Fruit fly (Drosophila melanogaster) whole organism, embryonic: ENCODE data around the gene Naa80.
A peak's percentile ranks its signal among the peaks of the same experiment; 100 is the strongest.

Experiments
- Antp ChIP-seq: fragments of 200-800 bp; sonication (Bioruptor generic); optimal IDR thresholded peaks from 3 replicates; lab custom pipeline; 2016; ENCODE audit warnings: missing biosample characterization, missing genetic modification characterization
- CG10979 ChIP-seq: fragments of 200-800 bp; sonication (Bioruptor generic); optimal IDR thresholded peaks from 2 replicates; lab custom pipeline; 2018; ENCODE audit warnings: missing biosample characterization, mild to moderate bottlenecking, missing genetic modification characterization, moderate library complexity
- CG11398 ChIP-seq: fragments of 200-800 bp; sonication (Bioruptor generic); optimal IDR thresholded peaks from 2 replicates; lab custom pipeline; 2016; ENCODE audit warnings: missing biosample characterization, missing genetic modification characterization
- CG11695 ChIP-seq: fragments of 200-800 bp; sonication (Bioruptor generic); IDR thresholded peaks from 3 replicates; pipeline ENCODE4 v1.3.6; 2022; ENCODE audit warnings: missing biosample characterization, missing genetic modification characterization
- CG13296 ChIP-seq: fragments of 200-800 bp; sonication (Bioruptor generic); optimal IDR thresholded peaks from 3 replicates; lab custom pipeline; 2018; ENCODE audit warnings: missing biosample characterization, mild to moderate bottlenecking, missing genetic modification characterization
- CG13624 ChIP-seq: fragments of 200-800 bp; sonication (Bioruptor generic); optimal IDR thresholded peaks from 2 replicates; lab custom pipeline; 2016; ENCODE audit warnings: missing biosample characterization, missing genetic modification characterization
- CG14050 ChIP-seq: fragments of 200-800 bp; sonication (Bioruptor generic); IDR thresholded peaks from 3 replicates; pipeline ENCODE4 v1.3.6; 2022; ENCODE audit warnings: missing biosample characterization, missing genetic modification characterization
- CG14710 ChIP-seq: fragments of 200-800 bp; sonication (Bioruptor generic); optimal IDR thresholded peaks from 3 replicates; lab custom pipeline; 2019; ENCODE audit warnings: missing biosample characterization, mild to moderate bottlenecking, missing genetic modification characterization, moderate library complexity
- CG14860 ChIP-seq: fragments of 200-800 bp; sonication (Bioruptor generic); IDR thresholded peaks from 3 replicates; pipeline ENCODE4 v1.3.6; 2022; ENCODE audit warnings: missing biosample characterization, missing genetic modification characterization; ENCODE audit not compliant: partially characterized antibody
- CG15011 ChIP-seq: fragments of 200-800 bp; sonication (Bioruptor generic); optimal IDR thresholded peaks from 3 replicates; lab custom pipeline; 2018; ENCODE audit warnings: missing biosample characterization, mild to moderate bottlenecking, missing genetic modification characterization
- CG15269 ChIP-seq: fragments of 200-800 bp; sonication (Bioruptor generic); optimal IDR thresholded peaks from 2 replicates; lab custom pipeline; 2018; ENCODE audit warnings: missing biosample characterization, mild to moderate bottlenecking, missing genetic modification characterization, moderate library complexity
- CG15696 ChIP-seq: fragments of 200-800 bp; sonication (Bioruptor generic); optimal IDR thresholded peaks from 2 replicates; lab custom pipeline; 2019; ENCODE audit warnings: missing biosample characterization, mild to moderate bottlenecking, missing genetic modification characterization, moderate library complexity
- CG1603 ChIP-seq: fragments of 200-800 bp; sonication (Bioruptor generic); optimal IDR thresholded peaks from 2 replicates; lab custom pipeline; 2019; ENCODE audit warnings: missing biosample characterization, mild to moderate bottlenecking, missing genetic modification characterization, moderate library complexity
- CG16813 ChIP-seq: fragments of 200-800 bp; sonication (Bioruptor generic); IDR thresholded peaks from 3 replicates; pipeline ENCODE4 v1.3.6; 2022; ENCODE audit warnings: missing biosample characterization, missing genetic modification characterization; ENCODE audit not compliant: partially characterized antibody
- CG1792 ChIP-seq: fragments of 200-800 bp; sonication (Bioruptor generic); optimal IDR thresholded peaks from 2 replicates; lab custom pipeline; 2016; ENCODE audit warnings: missing biosample characterization, missing genetic modification characterization
- CG18011 ChIP-seq: fragments of 200-800 bp; sonication (Bioruptor generic); optimal IDR thresholded peaks from 2 replicates; lab custom pipeline; 2017; ENCODE audit warnings: missing biosample characterization, missing genetic modification characterization, mild to moderate bottlenecking, moderate library complexity, missing genotype
- CG2120 ChIP-seq: fragments of 200-800 bp; sonication (Bioruptor generic); optimal IDR thresholded peaks from 3 replicates; lab custom pipeline; 2016; ENCODE audit warnings: missing biosample characterization, missing genetic modification characterization
- CG2875 ChIP-seq: fragments of 200-800 bp; sonication (Bioruptor generic); optimal IDR thresholded peaks from 2 replicates; lab custom pipeline; 2017; ENCODE audit warnings: missing biosample characterization, mild to moderate bottlenecking, missing genetic modification characterization, missing genetic modification reagents
- CG31224 ChIP-seq: fragments of 200-800 bp; sonication (Bioruptor generic); IDR thresholded peaks from 2 replicates; pipeline ENCODE4 v1.3.6; 2022; ENCODE audit warnings: missing biosample characterization, missing genetic modification characterization
- CG3847 ChIP-seq: fragments of 200-800 bp; sonication (Bioruptor generic); IDR thresholded peaks from 2 replicates; pipeline ENCODE4 v1.3.6; 2022; ENCODE audit warnings: missing biosample characterization, missing genetic modification characterization
- CG7786 ChIP-seq: fragments of 200-800 bp; sonication (Bioruptor generic); optimal IDR thresholded peaks from 2 replicates; lab custom pipeline; 2016; ENCODE audit warnings: missing biosample characterization, missing genetic modification characterization
- CG8388 ChIP-seq: fragments of 200-800 bp; sonication (Bioruptor generic); optimal IDR thresholded peaks from 2 replicates; lab custom pipeline; 2019; ENCODE audit warnings: missing biosample characterization, mild to moderate bottlenecking, missing genetic modification characterization, moderate library complexity
- CG8944 ChIP-seq: fragments of 200-800 bp; sonication (Bioruptor generic); optimal IDR thresholded peaks from 3 replicates; lab custom pipeline; 2016; ENCODE audit warnings: missing biosample characterization, missing genetic modification characterization
- CG9932 ChIP-seq: fragments of 200-800 bp; sonication (Bioruptor generic); IDR thresholded peaks from 2 replicates; pipeline ENCODE4 v1.3.6; 2022; ENCODE audit warnings: missing biosample characterization, missing genetic modification characterization
- CHES-1-like ChIP-seq: fragments of 200-800 bp; sonication (Bioruptor generic); optimal IDR thresholded peaks from 2 replicates; lab custom pipeline; 2016; ENCODE audit warnings: missing biosample characterization, missing genetic modification characterization
- Fer1 ChIP-seq: fragments of 200-800 bp; sonication (Bioruptor generic); optimal IDR thresholded peaks from 2 replicates; lab custom pipeline; 2017; ENCODE audit warnings: missing biosample characterization, mild to moderate bottlenecking, missing genetic modification characterization
- Gug ChIP-seq: fragments of 200-800 bp; sonication (Bioruptor generic); IDR thresholded peaks from 4 replicates; pipeline ENCODE4 v1.3.6; 2022; ENCODE audit warnings: missing biosample characterization, missing genetic modification characterization
- HHEX ChIP-seq: fragments of 200-800 bp; sonication (Bioruptor generic); optimal IDR thresholded peaks from 3 replicates; lab custom pipeline; 2017; ENCODE audit warnings: missing biosample characterization, mild to moderate bottlenecking, missing genetic modification characterization, missing genetic modification reagents
- Hey ChIP-seq: fragments of 200-800 bp; sonication (Bioruptor generic); optimal IDR thresholded peaks from 3 replicates; lab custom pipeline; 2018; ENCODE audit warnings: missing biosample characterization, mild to moderate bottlenecking, missing genetic modification characterization
- Hr78 ChIP-seq, 2 experiments: fragments of 200-800 bp in 1 of 2; fragments of >200 bp in 1 of 2; sonication (Bioruptor generic) in 1 of 2; optimal IDR thresholded peaks; 2 replicates each; lab custom pipeline; 2017 to 2019; ENCODE audit warnings: missing biosample characterization in 2 of 2, missing genetic modification characterization in 2 of 2, mild to moderate bottlenecking in 1 of 2, moderate library complexity in 1 of 2
- Poxn ChIP-seq: fragments of 200-800 bp; sonication (Bioruptor generic); IDR thresholded peaks from 2 replicates; pipeline ENCODE4 v1.3.6; 2022; ENCODE audit warnings: missing biosample characterization, missing genetic modification characterization
- TFAM ChIP-seq: fragments of 200-800 bp; sonication (Bioruptor generic); optimal IDR thresholded peaks from 2 replicates; lab custom pipeline; 2017; ENCODE audit warnings: missing biosample characterization, missing genetic modification characterization, inconsistent platforms
- dm ChIP-seq: fragments of 200-800 bp; sonication (Bioruptor generic); optimal IDR thresholded peaks from 3 replicates; lab custom pipeline; 2016; ENCODE audit warnings: missing biosample characterization, missing genetic modification characterization
- gcm ChIP-seq: fragments of 200-800 bp; sonication (Bioruptor generic); optimal IDR thresholded peaks from 2 replicates; lab custom pipeline; 2019; ENCODE audit warnings: missing biosample characterization, mild to moderate bottlenecking, missing genetic modification characterization, moderate library complexity
- gem ChIP-seq: fragments of 200-800 bp; sonication (Bioruptor generic); optimal IDR thresholded peaks from 2 replicates; lab custom pipeline; 2019; ENCODE audit warnings: missing biosample characterization, mild to moderate bottlenecking, missing genetic modification characterization, moderate library complexity
- gfzf ChIP-seq: fragments of 200-800 bp; sonication (Bioruptor generic); optimal IDR thresholded peaks from 2 replicates; lab custom pipeline; 2016; ENCODE audit warnings: missing biosample characterization, mild to moderate bottlenecking, missing genetic modification characterization, moderate library complexity
- mirr ChIP-seq: fragments of 200-800 bp; sonication (Bioruptor generic); optimal IDR thresholded peaks from 3 replicates; lab custom pipeline; 2018; ENCODE audit warnings: missing biosample characterization, mild to moderate bottlenecking, missing genetic modification characterization
- nau ChIP-seq: fragments of 200-800 bp; sonication (Bioruptor generic); optimal IDR thresholded peaks from 3 replicates; lab custom pipeline; 2017; ENCODE audit warnings: missing biosample characterization, mild to moderate bottlenecking, missing genetic modification characterization, missing genetic modification reagents
- nmo ChIP-seq: fragments of 200-800 bp; sonication (Bioruptor generic); optimal IDR thresholded peaks from 2 replicates; lab custom pipeline; 2018; ENCODE audit warnings: missing biosample characterization, mild to moderate bottlenecking, missing genetic modification characterization, moderate library complexity
- nom ChIP-seq: fragments of 200-800 bp; sonication (Bioruptor generic); optimal IDR thresholded peaks from 2 replicates; lab custom pipeline; 2017; ENCODE audit warnings: missing biosample characterization, missing genetic modification characterization, mild to moderate bottlenecking, moderate library complexity, missing genetic modification reagents
- pb ChIP-seq: fragments of 200-800 bp; sonication (Bioruptor generic); optimal IDR thresholded peaks from 3 replicates; lab custom pipeline; 2016; ENCODE audit warnings: missing biosample characterization, missing genetic modification characterization
- peb ChIP-seq: fragments of 200-800 bp; sonication (Bioruptor generic); IDR thresholded peaks from 2 replicates; pipeline ENCODE4 v1.3.6; 2022; ENCODE audit warnings: missing biosample characterization, missing genetic modification characterization
- pum ChIP-seq: fragments of 200-800 bp; sonication (Bioruptor generic); optimal IDR thresholded peaks from 2 replicates; lab custom pipeline; 2016; ENCODE audit warnings: missing biosample characterization, missing genetic modification characterization
- sd ChIP-seq: fragments of 200-800 bp; sonication (Bioruptor generic); optimal IDR thresholded peaks from 3 replicates; lab custom pipeline; 2018; ENCODE audit warnings: missing biosample characterization, mild to moderate bottlenecking, missing genetic modification characterization, moderate library complexity
- sima ChIP-seq: fragments of 200-800 bp; sonication (Bioruptor generic); optimal IDR thresholded peaks from 2 replicates; lab custom pipeline; 2016; ENCODE audit warnings: missing biosample characterization, missing genetic modification characterization
- sisA ChIP-seq: fragments of 200-800 bp; sonication (Bioruptor generic); IDR thresholded peaks from 2 replicates; pipeline ENCODE4 v1.3.6; 2022; ENCODE audit warnings: missing biosample characterization, missing genetic modification characterization
- tap ChIP-seq: fragments of 200-800 bp; optimal IDR thresholded peaks from 3 replicates; lab custom pipeline; 2019; ENCODE audit warnings: missing biosample characterization, mild to moderate bottlenecking, missing genetic modification characterization, moderate library complexity
- tna ChIP-seq: fragments of 200-800 bp; sonication (Bioruptor generic); IDR thresholded peaks from 2 replicates; pipeline ENCODE4 v1.3.6; 2022; ENCODE audit warnings: missing biosample characterization, missing genetic modification characterization; ENCODE audit not compliant: partially characterized antibody
- tx ChIP-seq: fragments of 200-800 bp; sonication (Bioruptor generic); optimal IDR thresholded peaks from 2 replicates; lab custom pipeline; 2016; ENCODE audit warnings: missing biosample characterization, missing genetic modification characterization

Gene Naa80

dm6 chr3R:9800644-9801330, 33.2 kb downstream of the Naa80 start, which contains the start of the genes CG9467 and CG8526 (continued):
- no peak for TF ChIP-seq CG15269 (tag; lab: Kevin White, UChicago)
- no peak for TF ChIP-seq dm (GFP tag; lab: Kevin White, UChicago)
- peak; percentile 72 for TF ChIP-seq CG14860 (GFP tag; lab: Robert Waterston, UW)
- peak; percentile 58 for TF ChIP-seq CG13624 (GFP tag; lab: Kevin White, UChicago)
- TF ChIP-seq Hr78 (GFP tag; optimal IDR thresholded peaks at IDR 0.05; lab: Kevin White, UChicago) = no peak
- no peak for TF ChIP-seq Hey (tag; lab: Kevin White, UChicago)
- no peak for TF ChIP-seq gem
- TF ChIP-seq CG2120 = peak; percentile 74
- peak; percentile 90 for TF ChIP-seq CG14710 (tag; lab: Kevin White, UChicago)
- peak; percentile 58; the same call in 1 of the 2 replicates for TF ChIP-seq sisA
- peak; percentile 10 for TF ChIP-seq tx (GFP tag; lab: Kevin White, UChicago)
- no peak for TF ChIP-seq CG1792
- no peak for TF ChIP-seq CG2875 (GFP tag; lab: Kevin White, UChicago)
- TF ChIP-seq CG11695 = peak; percentile 23; the same call in 1 of the 3 replicates
- TF ChIP-seq TFAM (GFP tag; lab: Kevin White, UChicago) = no peak
- TF ChIP-seq CG18011 (GFP tag; lab: Kevin White, UChicago) = peak; percentile 26
- 0 out of 2 replicates have a peak, but pooled peaks have one; percentile 26 for TF ChIP-seq CG31224 (GFP tag; lab: Robert Waterston, UW)
- no peak for TF ChIP-seq nau (GFP tag; lab: Kevin White, UChicago)
- TF ChIP-seq Fer1 (GFP tag; lab: Kevin White, UChicago) = peak; percentile 53
- peak; percentile 15 for TF ChIP-seq CG8944 (GFP tag; lab: Kevin White, UChicago)
- no peak for TF ChIP-seq mirr (GFP tag; lab: Kevin White, UChicago)
- TF ChIP-seq pb (GFP tag; lab: Kevin White, UChicago) = no peak
- no peak for TF ChIP-seq Poxn (GFP tag; lab: Robert Waterston, UW)
- no peak for TF ChIP-seq CG1603
- TF ChIP-seq CG15696 (tag; lab: Kevin White, UChicago) = peak; percentile 77
- no peak for TF ChIP-seq Antp (GFP tag; lab: Kevin White, UChicago)
- TF ChIP-seq CG7786 (GFP tag; lab: Kevin White, UChicago) = no peak
- TF ChIP-seq nmo (GFP tag; lab: Kevin White, UChicago) = peak; percentile 91
- TF ChIP-seq CG14050 (GFP tag; lab: Robert Waterston, UW) = no peak
- peak; percentile 57; the same call in 3 of the 4 replicates for TF ChIP-seq Gug (GFP tag; lab: Robert Waterston, UW)
- peak; percentile 38 for TF ChIP-seq CG10979 (tag; lab: Kevin White, UChicago)
- peak; percentile 70 for TF ChIP-seq gfzf (GFP tag; lab: Kevin White, UChicago)
- TF ChIP-seq CG8388 (GFP tag; lab: Kevin White, UChicago) = peak; percentile 68
- TF ChIP-seq CG16813 (GFP tag; lab: Robert Waterston, UW) = peak; percentile 81
- TF ChIP-seq CG15011 (GFP tag; lab: Kevin White, UChicago) = no peak
- no peak for TF ChIP-seq nom (GFP tag; lab: Kevin White, UChicago)
- TF ChIP-seq CHES-1-like (GFP tag; lab: Kevin White, UChicago) = no peak
- no peak for TF ChIP-seq gcm (GFP tag; lab: Kevin White, UChicago)
- no peak for TF ChIP-seq CG11398
- peak; percentile 15 for TF ChIP-seq pum (GFP tag; lab: Kevin White, UChicago)
- TF ChIP-seq CG9932 (GFP tag; lab: Robert Waterston, UW) = peak; percentile 86
- no peak; the same call in 1 of the 2 replicates for TF ChIP-seq tna (GFP tag; lab: Robert Waterston, UW)
- TF ChIP-seq HHEX (GFP tag; lab: Kevin White, UChicago) = peak; percentile 60
- no peak for TF ChIP-seq tap (tag; lab: Kevin White, UChicago)
- peak; percentile 77 for TF ChIP-seq CG3847
- TF ChIP-seq sd (tag; lab: Kevin White, UChicago) = no peak
- no peak for TF ChIP-seq CG13296
- no peak for TF ChIP-seq sima (GFP tag; lab: Kevin White, UChicago)
- TF ChIP-seq peb = no peak
